Worm (Caenorhabditis elegans) whole organism, late embryonic: ENCODE data around the gene col-19.

Experiments
- ama-1 ChIP-seq: fragments of 150-350 bp; optimal IDR thresholded peaks from 2 replicates; lab custom pipeline; 2014
- ceh-18 ChIP-seq: sonication (generic microtip); optimal IDR thresholded peaks from 2 replicates; lab custom pipeline; 2016; ENCODE audit warnings: missing genetic modification characterization, missing compliant biosample characterization
- ceh-30 ChIP-seq: fragments of 150-350 bp; optimal IDR thresholded peaks from 2 replicates; lab custom pipeline; 2014; ENCODE audit warnings: missing biosample characterization, missing genetic modification characterization
- ceh-9 ChIP-seq: sonication (generic microtip); optimal IDR thresholded peaks from 2 replicates; lab custom pipeline; 2016; ENCODE audit warnings: mild to moderate bottlenecking, missing genetic modification characterization, inconsistent platforms, missing compliant biosample characterization
- dmd-4 ChIP-seq: sonication (generic microtip); optimal IDR thresholded peaks from 2 replicates; lab custom pipeline; 2016; ENCODE audit warnings: borderline replicate concordance, missing genetic modification characterization, missing compliant biosample characterization
- hlh-30 ChIP-seq: sonication (generic microtip); optimal IDR thresholded peaks from 2 replicates; lab custom pipeline; 2017; ENCODE audit warnings: antibody characterized with exemption, missing genetic modification characterization, missing compliant biosample characterization; ENCODE audit not compliant: insufficient read depth
- lin-11 ChIP-seq: fragments of 200-800 bp; sonication (Bioruptor generic); optimal IDR thresholded peaks from 2 replicates; lab custom pipeline; 2018; ENCODE audit warnings: mild to moderate bottlenecking, missing genetic modification characterization, missing compliant biosample characterization
- nhr-11 ChIP-seq: fragments of 150-350 bp; optimal IDR thresholded peaks from 2 replicates; lab custom pipeline; 2014; ENCODE audit warnings: missing biosample characterization, missing genetic modification characterization
- rnt-1 ChIP-seq: sonication (generic microtip); optimal IDR thresholded peaks from 2 replicates; lab custom pipeline; 2016; ENCODE audit warnings: missing genetic modification characterization, missing compliant biosample characterization

DNA sequence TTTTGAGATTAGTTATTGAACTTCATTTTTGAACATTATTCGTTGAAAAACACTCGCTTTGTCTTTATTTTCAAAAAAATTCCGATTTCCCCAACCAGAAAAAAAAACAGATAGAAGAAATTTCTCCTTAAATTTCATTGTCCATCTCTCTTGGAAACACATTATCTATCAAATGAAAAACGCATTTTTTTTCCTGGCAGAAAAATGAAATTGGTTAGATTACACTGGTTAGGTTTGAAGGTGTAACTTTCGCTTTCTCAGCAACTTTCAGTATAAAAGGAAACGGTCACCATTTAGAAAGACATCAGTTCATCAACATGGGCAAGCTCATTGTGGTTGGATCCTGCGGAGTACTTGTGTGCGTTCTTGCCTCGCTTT lies at the start of gene col-19:
- no peak for TF ChIP-seq ama-1 (lab: Kevin White, UChicago)
- TF ChIP-seq ceh-18 (tag; lab: Kevin White, UChicago): no peak
- TF ChIP-seq dmd-4: no peak
- TF ChIP-seq ceh-30 (tag; lab: Kevin White, UChicago): no peak
- no peak for TF ChIP-seq hlh-30
- TF ChIP-seq nhr-11 (tag; lab: Kevin White, UChicago): no peak
- TF ChIP-seq ceh-9: no peak
- no peak for TF ChIP-seq rnt-1 (tag; lab: Kevin White, UChicago)
- TF ChIP-seq lin-11: no peak
